Worm (Caenorhabditis elegans) whole organism, late embryonic: ENCODE results near the gene pigg-1.

ENCODE experiments used
- dve-1 ChIP-seq: sonication (generic microtip); optimal IDR thresholded peaks from 2 replicates; lab custom pipeline; 2017; ENCODE audit warnings: antibody characterized with exemption, mild to moderate bottlenecking, missing genetic modification characterization, missing compliant biosample characterization
- fkh-6 ChIP-seq: sonication (generic microtip); optimal IDR thresholded peaks from 2 replicates; lab custom pipeline; 2016; ENCODE audit warnings: missing genetic modification characterization, missing compliant biosample characterization
- pha-4 ChIP-seq: fragments of 150-350 bp; optimal IDR thresholded peaks from 2 replicates; lab custom pipeline; 2018; ENCODE audit warnings: missing biosample characterization, missing genetic modification reagents, missing genetic modification characterization
- sox-4 ChIP-seq: sonication (generic microtip); optimal IDR thresholded peaks from 2 replicates; lab custom pipeline; 2017; ENCODE audit warnings: mild to moderate bottlenecking, missing genetic modification characterization, inconsistent platforms, missing compliant biosample characterization

- TF ChIP-seq fkh-6 (tag; lab: Kevin White, UChicago) (no peak), sox-4 (tag; lab: Kevin White, UChicago) (no peak), dve-1 (tag; lab: Kevin White, UChicago) (no peak), pha-4 (tag; lab: Kevin White, UChicago) (no peak)
Measured at ce11 chrII:8566039-8566438, 34.0 kb downstream of the pigg-1 start, which contains the start of gene stc-1.
